Fruit fly (Drosophila melanogaster): ENCODE data around the gene CG12236.

CG12236 gene

dm6 chrX:5888933-5889332 is 19.0 kb upstream of the CG12236 start (continued):
- TF ChIP-seq gsb-n (tag; optimal IDR thresholded peaks at IDR 0.05) (peak; percentile 49), Myb (GFP tag; optimal IDR thresholded peaks at IDR 0.05) (no peak), CG11560 (tag; IDR thresholded peaks at IDR 0.05) (no peak), CG4730 (GFP tag; IDR thresholded peaks at IDR 0.05) (0 out of 2 replicates have a peak, but pooled peaks have one; percentile 21), bigmax (GFP tag; optimal IDR thresholded peaks at IDR 0.05) (no peak), CG15696 (tag; optimal IDR thresholded peaks at IDR 0.05) (peak; percentile 19), kah (GFP tag; optimal IDR thresholded peaks at IDR 0.05) (no peak), sqz (GFP tag; optimal IDR thresholded peaks at IDR 0.05) (no peak), usp (GFP tag; optimal IDR thresholded peaks at IDR 0.05) (no peak), Nf-YA (GFP tag; IDR thresholded peaks at IDR 0.05) (no peak), mirr (GFP tag; optimal IDR thresholded peaks at IDR 0.05) (no peak), Dad (GFP tag; optimal IDR thresholded peaks at IDR 0.05) (no peak), vfl (GFP tag; optimal IDR thresholded peaks at IDR 0.05) (no peak), cas (GFP tag; IDR thresholded peaks at IDR 0.05) (no peak), tup (GFP tag; optimal IDR thresholded peaks at IDR 0.05) (no peak), esg (GFP tag; conservative IDR thresholded peaks at IDR 0.05) (no peak), ci (GFP tag; IDR thresholded peaks at IDR 0.05) (peak; percentile 70; the same call in 1 of the 3 replicates), HLH3B (GFP tag; IDR thresholded peaks at IDR 0.05) (peak; percentile 33; the same call in 1 of the 2 replicates), Lpt (GFP tag; optimal IDR thresholded peaks at IDR 0.05) (no peak), ab (GFP tag; optimal IDR thresholded peaks at IDR 0.05) (no peak), CG11085 (GFP tag; IDR thresholded peaks at IDR 0.05) (no peak), Awh (GFP tag; IDR thresholded peaks at IDR 0.05) (0 out of 2 replicates have a peak, but pooled peaks have one; percentile 6), ato (GFP tag; IDR thresholded peaks at IDR 0.05; ENCODE audit: partially characterized antibody) (no peak), CG18011 (GFP tag; optimal IDR thresholded peaks at IDR 0.05) (no peak), cato (GFP tag; optimal IDR thresholded peaks at IDR 0.05; ENCODE audit: borderline replicate concordance) (no peak), CG9797 (GFP tag; optimal IDR thresholded peaks at IDR 0.05) (no peak), hth (optimal IDR thresholded peaks at IDR 0.05) (no peak), slbo (GFP tag; IDR thresholded peaks at IDR 0.05) (peak; percentile 37; the same call in 1 of the 2 replicates), pum (GFP tag; optimal IDR thresholded peaks at IDR 0.05) (peak; percentile 52), MTF-1 (GFP tag; optimal IDR thresholded peaks at IDR 0.05; ENCODE audit: borderline replicate concordance) (no peak), Antp (GFP tag; optimal IDR thresholded peaks at IDR 0.05) (peak; percentile 54), eve (GFP tag; optimal IDR thresholded peaks at IDR 0.05) (no peak), Mes4 (GFP tag; optimal IDR thresholded peaks at IDR 0.05) (no peak), nerfin-2 (GFP tag; IDR thresholded peaks at IDR 0.05; ENCODE audit: partially characterized antibody) (no peak), CG15011 (GFP tag; optimal IDR thresholded peaks at IDR 0.05) (no peak), grn (GFP tag; optimal IDR thresholded peaks at IDR 0.05) (peak; percentile 0), chm (GFP tag; IDR thresholded peaks at IDR 0.05) (peak; percentile 61; the same call in 1 of the 2 replicates), CG10959 (GFP tag; IDR thresholded peaks at IDR 0.05) (no peak), CG11723 (GFP tag; optimal IDR thresholded peaks at IDR 0.05) (no peak), trh (GFP tag; optimal IDR thresholded peaks at IDR 0.05) (no peak), CG1792 (GFP tag; optimal IDR thresholded peaks at IDR 0.05) (no peak), CG8388 (GFP tag; optimal IDR thresholded peaks at IDR 0.05) (peak; percentile 12), ATbp (GFP tag; optimal IDR thresholded peaks at IDR 0.05) (peak; percentile 57), CG17359 (tag; optimal IDR thresholded peaks at IDR 0.05) (peak; percentile 30), CG16863 (GFP tag; optimal IDR thresholded peaks at IDR 0.05) (peak; percentile 34), jumu (GFP tag; optimal IDR thresholded peaks at IDR 0.05) (peak; percentile 28), Dp (GFP tag; optimal IDR thresholded peaks at IDR 0.05) (no peak), dpn (GFP tag; optimal IDR thresholded peaks at IDR 0.05) (peak in 1 of 2 experiments; percentile 34), zen2 (GFP tag; IDR thresholded peaks at IDR 0.05; ENCODE audit: partially characterized antibody) (no peak), CG12769 (tag; optimal IDR thresholded peaks at IDR 0.05) (peak; percentile 42), salm (tag; optimal IDR thresholded peaks at IDR 0.05) (no peak), bowl (GFP tag; IDR thresholded peaks at IDR 0.05) (no peak)

Measured in whole organism, embryonic.